Fruit fly (Drosophila melanogaster): ENCODE data around the gene Sytbeta.

Gene Sytbeta

dm6 chr3L:14980038-14980437 lies 84.7 kb downstream of the Sytbeta start:
- TF ChIP-seq Vsx2 (GFP tag; optimal IDR thresholded peaks at IDR 0.05; ENCODE audit: partially characterized antibody): no peak
- no peak for TF ChIP-seq OdsH (GFP tag; optimal IDR thresholded peaks at IDR 0.05)
- no peak for TF ChIP-seq dl (GFP tag; optimal IDR thresholded peaks at IDR 0.05; ENCODE audit: insufficient read depth in 1 of 2, partially characterized antibody in 2 of 2)
- no peak for TF ChIP-seq usp (GFP tag; optimal IDR thresholded peaks at IDR 0.05)
- no peak for TF ChIP-seq GATAd (GFP tag; optimal IDR thresholded peaks at IDR 0.05)
- no peak for TF ChIP-seq brk (GFP tag; optimal IDR thresholded peaks at IDR 0.05)
- no peak for TF ChIP-seq Hnf4 (GFP tag; optimal IDR thresholded peaks at IDR 0.05)
- no peak for TF ChIP-seq pan (optimal IDR thresholded peaks at IDR 0.05)
- TF ChIP-seq Sp1 (GFP tag; optimal IDR thresholded peaks at IDR 0.05): no peak

- no peak for TF ChIP-seq dmrt93B (GFP tag; optimal IDR thresholded peaks at IDR 0.05)
- TF ChIP-seq lola (GFP tag; optimal IDR thresholded peaks at IDR 0.05): no peak
- TF ChIP-seq ey (GFP tag; optimal IDR thresholded peaks at IDR 0.05): no peak
- no peak for TF ChIP-seq brk (GFP tag; optimal IDR thresholded peaks at IDR 0.05)
- TF ChIP-seq tai (GFP tag; optimal IDR thresholded peaks at IDR 0.05): no peak
- no peak for TF ChIP-seq HLH106 (tag; optimal IDR thresholded peaks at IDR 0.05)
- no peak for TF ChIP-seq CrebA (GFP tag; optimal IDR thresholded peaks at IDR 0.05; ENCODE audit: borderline replicate concordance)
- no peak for TF ChIP-seq sv (GFP tag; optimal IDR thresholded peaks at IDR 0.05)
- no peak for TF ChIP-seq woc (GFP tag; optimal IDR thresholded peaks at IDR 0.05)
- TF ChIP-seq OdsH (GFP tag; optimal IDR thresholded peaks at IDR 0.05): no peak
- no peak for TF ChIP-seq br (GFP tag; optimal IDR thresholded peaks at IDR 0.05)
- TF ChIP-seq dsf (GFP tag; optimal IDR thresholded peaks at IDR 0.05; ENCODE audit: borderline replicate concordance): no peak
These were observed 85.4 kb downstream of the Sytbeta start, which contains the start of gene CG3349 for dm6 chr3L:14979332-14979731. CG3349 (plus strand) TSS chr3L:14979620.

dm6 chr3L:14978496-14978894 lies 86.3 kb downstream of the Sytbeta start:
- peak; percentile 5 for TF ChIP-seq CrebA (GFP tag; optimal IDR thresholded peaks at IDR 0.05; ENCODE audit: borderline replicate concordance)
- TF ChIP-seq Dfd (GFP tag; optimal IDR thresholded peaks at IDR 0.05): no peak
- TF ChIP-seq Vsx2 (GFP tag; optimal IDR thresholded peaks at IDR 0.05; ENCODE audit: partially characterized antibody): peak; percentile 79
- TF ChIP-seq sv (GFP tag; optimal IDR thresholded peaks at IDR 0.05): no peak
- TF ChIP-seq fru (GFP tag; optimal IDR thresholded peaks at IDR 0.05): peak; percentile 64
- TF ChIP-seq br (GFP tag; optimal IDR thresholded peaks at IDR 0.05): peak; percentile 3
- TF ChIP-seq Dif (GFP tag; optimal IDR thresholded peaks at IDR 0.05; ENCODE audit: partially characterized antibody): peak; percentile 79
- TF ChIP-seq Sp1 (GFP tag; optimal IDR thresholded peaks at IDR 0.05): no peak
- peak; percentile 72 for TF ChIP-seq Hr83 (GFP tag; optimal IDR thresholded peaks at IDR 0.05; ENCODE audit: poor library complexity, severe bottlenecking)
- no peak for TF ChIP-seq dsf (GFP tag; optimal IDR thresholded peaks at IDR 0.05; ENCODE audit: borderline replicate concordance)
- TF ChIP-seq Jra (GFP tag; optimal IDR thresholded peaks at IDR 0.05): no peak
- TF ChIP-seq psq (GFP tag; optimal IDR thresholded peaks at IDR 0.05): peak; percentile 47
- TF ChIP-seq Myc (optimal IDR thresholded peaks at IDR 0.05): no peak
- peak in 1 of 2 experiments; percentile 49 for TF ChIP-seq dl (GFP tag; optimal IDR thresholded peaks at IDR 0.05; ENCODE audit: insufficient read depth in 1 of 2, partially characterized antibody in 2 of 2)
- TF ChIP-seq dmrt93B (GFP tag; optimal IDR thresholded peaks at IDR 0.05): no peak
- TF ChIP-seq GATAd (GFP tag; optimal IDR thresholded peaks at IDR 0.05): no peak
- TF ChIP-seq ey (GFP tag; optimal IDR thresholded peaks at IDR 0.05): no peak

dm6 chr3L:14977536-14978495 lies 87.0 kb downstream of the Sytbeta start:
- TF ChIP-seq psq (GFP tag; optimal IDR thresholded peaks at IDR 0.05) (peak; percentile 80), foxo (GFP tag; optimal IDR thresholded peaks at IDR 0.05) (peak in 1 of 2 experiments; percentile 59), Sp1 (GFP tag; optimal IDR thresholded peaks at IDR 0.05) (peak; percentile 58), rgr (GFP tag; optimal IDR thresholded peaks at IDR 0.05) (peak; percentile 20), woc (GFP tag; optimal IDR thresholded peaks at IDR 0.05) (peak; percentile 29), ey (GFP tag; optimal IDR thresholded peaks at IDR 0.05) (peak; percentile 28), usp (GFP tag; optimal IDR thresholded peaks at IDR 0.05) (no peak), GATAd (GFP tag; optimal IDR thresholded peaks at IDR 0.05) (peak; percentile 17), fru (GFP tag; optimal IDR thresholded peaks at IDR 0.05) (peak; percentile 76), CG9705 (GFP tag; optimal IDR thresholded peaks at IDR 0.05) (no peak), Hnf4 (GFP tag; optimal IDR thresholded peaks at IDR 0.05) (no peak), lola (GFP tag; optimal IDR thresholded peaks at IDR 0.05) (no peak), Hr78 (GFP tag; optimal IDR thresholded peaks at IDR 0.05) (no peak), pan (optimal IDR thresholded peaks at IDR 0.05) (no peak), brk (GFP tag; optimal IDR thresholded peaks at IDR 0.05) (no peak), tai (GFP tag; optimal IDR thresholded peaks at IDR 0.05) (peak; percentile 12), HLH106 (tag; optimal IDR thresholded peaks at IDR 0.05) (peak; percentile 50), dmrt93B (GFP tag; optimal IDR thresholded peaks at IDR 0.05) (peak; percentile 40), h (GFP tag; optimal IDR thresholded peaks at IDR 0.05) (peak; percentile 17)

Measured in whole organism, wandering third instar larva.